Worm (Caenorhabditis elegans) whole organism, mixed stage, embryonic: Measurements from ENCODE around the gene F19G12.1.

Experiments used
- elt-3 ChIP-seq: fragments of 150-350 bp; optimal IDR thresholded peaks from 2 replicates; lab custom pipeline; 2014; ENCODE audit warnings: missing biosample characterization, missing genetic modification characterization
- lin-13 ChIP-seq: fragments of 150-350 bp; optimal IDR thresholded peaks from 2 replicates; lab custom pipeline; 2014; ENCODE audit warnings: missing biosample characterization, missing genetic modification characterization
- lsy-2 ChIP-seq: fragments of 150-350 bp; optimal IDR thresholded peaks from 2 replicates; lab custom pipeline; 2014; ENCODE audit warnings: missing biosample characterization, missing genetic modification characterization
- nhr-237 ChIP-seq: fragments of 150-350 bp; optimal IDR thresholded peaks from 2 replicates; lab custom pipeline; 2014; ENCODE audit warnings: missing biosample characterization, missing genetic modification characterization
- nhr-76 ChIP-seq: sonication (generic microtip); optimal IDR thresholded peaks from 2 replicates; lab custom pipeline; 2017; ENCODE audit warnings: missing biosample characterization, missing genetic modification characterization
- sem-2 ChIP-seq: fragments of 200-800 bp; sonication (Bioruptor generic); optimal IDR thresholded peaks from 2 replicates; lab custom pipeline; 2018; ENCODE audit warnings: mild to moderate bottlenecking, missing genetic modification characterization, missing compliant biosample characterization
- unc-39 ChIP-seq: fragments of 150-350 bp; optimal IDR thresholded peaks from 2 replicates; lab custom pipeline; 2014; ENCODE audit warnings: missing biosample characterization, missing genetic modification characterization
- unc-62 ChIP-seq: fragments of 150-350 bp; optimal IDR thresholded peaks from 2 replicates; lab custom pipeline; 2014; ENCODE audit warnings: missing biosample characterization, missing genetic modification reagents, missing genetic modification characterization
- ztf-11 ChIP-seq: fragments of 150-350 bp; optimal IDR thresholded peaks from 2 replicates; lab custom pipeline; 2014; ENCODE audit warnings: missing biosample characterization, missing genetic modification characterization

DNA sequence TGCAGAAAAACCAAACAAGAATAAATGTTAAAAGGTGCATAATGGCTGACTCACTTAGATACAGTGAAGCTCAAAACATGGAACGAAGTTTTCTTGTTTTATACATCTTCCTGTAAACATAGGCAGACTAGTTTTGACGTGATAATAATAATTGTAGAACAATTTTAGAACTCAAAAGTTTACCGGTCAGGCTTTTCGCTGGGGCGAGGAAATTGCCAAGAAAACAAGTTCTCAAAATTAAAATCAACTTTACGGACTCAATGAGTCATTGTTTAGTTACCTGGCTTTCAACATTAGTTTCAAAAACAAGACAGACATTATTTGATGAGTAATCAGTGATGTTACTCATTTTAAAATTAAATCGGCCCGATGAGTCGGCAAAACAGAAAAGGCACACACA is 42.1 kb downstream of the F19G12.1 start, which contains the start of gene D1005.5:
- TF ChIP-seq unc-62 (no peak), lsy-2 (no peak), unc-39 (no peak), elt-3 (tag; lab: Kevin White, UChicago) (no peak), sem-2 (GFP tag; lab: Kevin White, UChicago) (no peak), nhr-76 (tag; lab: Kevin White, UChicago) (no peak), ztf-11 (tag; lab: Kevin White, UChicago) (no peak), lin-13 (tag; lab: Kevin White, UChicago) (no peak), nhr-237 (tag; lab: Kevin White, UChicago) (no peak)
